Fruit fly (Drosophila melanogaster) whole organism, embryonic: Measurements from ENCODE around the gene Esyt2.
A peak's percentile ranks its signal among the peaks of the same experiment; 100 is the strongest.

Source experiments
- Antp ChIP-seq: fragments of 200-800 bp; sonication (Bioruptor generic); optimal IDR thresholded peaks from 3 replicates; lab custom pipeline; 2016; ENCODE audit warnings: missing biosample characterization, missing genetic modification characterization
- CG11247 ChIP-seq: fragments of 200-800 bp; sonication (Bioruptor generic); IDR thresholded peaks from 2 replicates; pipeline ENCODE4 v1.3.6; 2022; ENCODE audit warnings: missing biosample characterization, missing genetic modification characterization
- CG12071 ChIP-seq: fragments of 200-800 bp; sonication (Bioruptor generic); optimal IDR thresholded peaks from 3 replicates; lab custom pipeline; 2018; ENCODE audit warnings: missing biosample characterization, mild to moderate bottlenecking, missing genetic modification characterization
- CG15479 ChIP-seq: fragments of 200-800 bp; sonication (Bioruptor generic); optimal IDR thresholded peaks from 3 replicates; lab custom pipeline; 2019; ENCODE audit warnings: missing biosample characterization, mild to moderate bottlenecking, missing genetic modification characterization, moderate library complexity
- CG17829 ChIP-seq: fragments of 200-800 bp; optimal IDR thresholded peaks from 2 replicates; lab custom pipeline; 2019; ENCODE audit warnings: missing biosample characterization, mild to moderate bottlenecking, missing genetic modification characterization, moderate library complexity
- CG17912 ChIP-seq: fragments of 200-800 bp; sonication (Bioruptor generic); optimal IDR thresholded peaks from 2 replicates; lab custom pipeline; 2018; ENCODE audit warnings: missing biosample characterization, mild to moderate bottlenecking, missing genetic modification characterization
- CG18011 ChIP-seq: fragments of 200-800 bp; sonication (Bioruptor generic); optimal IDR thresholded peaks from 2 replicates; lab custom pipeline; 2017; ENCODE audit warnings: missing biosample characterization, missing genetic modification characterization, mild to moderate bottlenecking, moderate library complexity, missing genotype
- CG31441 ChIP-seq: fragments of 200-800 bp; sonication (Bioruptor generic); IDR thresholded peaks from 2 replicates; pipeline ENCODE4 v1.3.6; 2022; ENCODE audit warnings: missing biosample characterization, missing genetic modification characterization
- CG32772 ChIP-seq: fragments of 200-800 bp; sonication (Bioruptor generic); IDR thresholded peaks from 2 replicates; pipeline ENCODE4 v1.3.6; 2022; ENCODE audit warnings: missing biosample characterization, missing genetic modification characterization
- CG4730 ChIP-seq: fragments of 200-800 bp; sonication (Bioruptor generic); IDR thresholded peaks from 2 replicates; pipeline ENCODE4 v1.3.6; 2022; ENCODE audit warnings: missing biosample characterization, missing genetic modification characterization
- CG6791 ChIP-seq: fragments of 200-800 bp; sonication (Bioruptor generic); IDR thresholded peaks from 3 replicates; pipeline ENCODE4 v1.3.6; 2022; ENCODE audit warnings: missing biosample characterization, missing genetic modification characterization; ENCODE audit not compliant: partially characterized antibody
- CG7271 ChIP-seq: fragments of 200-800 bp; sonication (Bioruptor generic); optimal IDR thresholded peaks from 2 replicates; lab custom pipeline; 2018; ENCODE audit warnings: missing biosample characterization, mild to moderate bottlenecking, missing genetic modification characterization, moderate library complexity
- CG7357 ChIP-seq: fragments of 200-800 bp; sonication (Bioruptor generic); IDR thresholded peaks from 3 replicates; pipeline ENCODE4 v1.3.6; 2022; ENCODE audit warnings: missing biosample characterization, missing genetic modification characterization
- CG8765 ChIP-seq: fragments of 200-800 bp; sonication (Bioruptor generic); IDR thresholded peaks from 2 replicates; pipeline ENCODE4 v1.3.6; 2022; ENCODE audit warnings: missing biosample characterization, missing genetic modification characterization
- CoRest ChIP-seq: fragments of 200-800 bp; sonication (Bioruptor generic); optimal IDR thresholded peaks from 3 replicates; lab custom pipeline; 2018; ENCODE audit warnings: missing biosample characterization, mild to moderate bottlenecking, missing genetic modification characterization, moderate library complexity
- D19B ChIP-seq: fragments of 200-800 bp; sonication (Bioruptor generic); optimal IDR thresholded peaks from 2 replicates; lab custom pipeline; 2017; ENCODE audit warnings: missing biosample characterization, mild to moderate bottlenecking, missing genetic modification characterization
- Dll ChIP-seq: fragments of 200-800 bp; sonication (Bioruptor generic); IDR thresholded peaks from 4 replicates; pipeline ENCODE4 v1.3.6; 2022; ENCODE audit warnings: missing biosample characterization, missing genetic modification characterization; ENCODE audit not compliant: partially characterized antibody
- Dp ChIP-seq: fragments of 200-800 bp; sonication (Bioruptor generic); optimal IDR thresholded peaks from 2 replicates; lab custom pipeline; 2018; ENCODE audit warnings: missing biosample characterization, mild to moderate bottlenecking, missing genetic modification characterization, moderate library complexity
- H15 ChIP-seq: fragments of 200-800 bp; sonication (Bioruptor generic); IDR thresholded peaks from 3 replicates; pipeline ENCODE4 v1.3.6; 2022; ENCODE audit warnings: missing biosample characterization, missing genetic modification characterization
- H2.0 ChIP-seq: fragments of 200-800 bp; sonication (Bioruptor generic); IDR thresholded peaks from 2 replicates; pipeline ENCODE4 v1.3.6; 2022; ENCODE audit warnings: missing biosample characterization, missing genetic modification characterization
- MTF-1 ChIP-seq: fragments of 200-800 bp; sonication (Bioruptor generic); optimal IDR thresholded peaks from 2 replicates; lab custom pipeline; 2018; ENCODE audit warnings: missing biosample characterization, mild to moderate bottlenecking, missing genetic modification characterization, borderline replicate concordance
- Mrtf ChIP-seq: fragments of 200-800 bp; sonication (Bioruptor generic); IDR thresholded peaks from 3 replicates; pipeline ENCODE4 v1.3.6; 2022; ENCODE audit warnings: missing biosample characterization, missing genetic modification characterization
- NfI ChIP-seq: fragments of 200-800 bp; sonication (Bioruptor generic); optimal IDR thresholded peaks from 3 replicates; lab custom pipeline; 2018; ENCODE audit warnings: missing biosample characterization, mild to moderate bottlenecking, missing genetic modification characterization, moderate library complexity
- Oaz ChIP-seq: fragments of 200-800 bp; sonication (Bioruptor generic); IDR thresholded peaks from 2 replicates; pipeline ENCODE4 v1.3.6; 2022; ENCODE audit warnings: missing biosample characterization, missing genetic modification characterization
- Sox100B ChIP-seq: fragments of 200-800 bp; sonication (Bioruptor generic); optimal IDR thresholded peaks from 3 replicates; lab custom pipeline; 2018; ENCODE audit warnings: missing biosample characterization, mild to moderate bottlenecking, missing genetic modification characterization
- Taf1 ChIP-seq: fragments of 200-800 bp; sonication (Bioruptor generic); IDR thresholded peaks from 2 replicates; pipeline ENCODE4 v1.3.6; 2022; ENCODE audit warnings: missing biosample characterization, missing genetic modification characterization
- al ChIP-seq: fragments of 200-800 bp; sonication (Bioruptor generic); IDR thresholded peaks from 2 replicates; pipeline ENCODE4 v1.3.6; 2022; ENCODE audit warnings: missing biosample characterization, missing genetic modification characterization
- br ChIP-seq: fragments of >200 bp; optimal IDR thresholded peaks from 2 replicates; lab custom pipeline; 2017
- chn ChIP-seq: fragments of 200-800 bp; sonication (Bioruptor generic); optimal IDR thresholded peaks from 2 replicates; lab custom pipeline; 2016; ENCODE audit warnings: missing biosample characterization, missing genetic modification characterization
- grau ChIP-seq: fragments of 200-800 bp; optimal IDR thresholded peaks from 3 replicates; lab custom pipeline; 2019; ENCODE audit warnings: missing biosample characterization, mild to moderate bottlenecking, missing genetic modification characterization, moderate library complexity
- hb ChIP-seq: fragments of 200-800 bp; sonication (Bioruptor generic); IDR thresholded peaks from 3 replicates; pipeline ENCODE4 v1.3.6; 2022; ENCODE audit warnings: missing biosample characterization, missing genetic modification characterization; ENCODE audit not compliant: partially characterized antibody
- knrl ChIP-seq: fragments of 200-800 bp; sonication (Bioruptor generic); IDR thresholded peaks from 3 replicates; pipeline ENCODE4 v1.3.6; 2022; ENCODE audit warnings: missing biosample characterization, missing genetic modification characterization; ENCODE audit not compliant: partially characterized antibody
- lbe ChIP-seq: fragments of 200-800 bp; sonication (Bioruptor generic); optimal IDR thresholded peaks from 2 replicates; lab custom pipeline; 2016; ENCODE audit warnings: missing biosample characterization, mild to moderate bottlenecking, missing genetic modification characterization
- luna ChIP-seq: fragments of 200-800 bp; sonication (Bioruptor generic); optimal IDR thresholded peaks from 2 replicates; lab custom pipeline; 2016; ENCODE audit warnings: missing biosample characterization, missing genetic modification characterization
- maf-S ChIP-seq: fragments of 200-800 bp; sonication (Bioruptor generic); optimal IDR thresholded peaks from 2 replicates; lab custom pipeline; 2016; ENCODE audit warnings: missing biosample characterization, missing genetic modification characterization
- odd ChIP-seq: fragments of 200-800 bp; sonication (Bioruptor generic); optimal IDR thresholded peaks from 2 replicates; lab custom pipeline; 2017; ENCODE audit warnings: missing biosample characterization, mild to moderate bottlenecking, missing genetic modification characterization
- pros ChIP-seq: fragments of 200-800 bp; sonication (Bioruptor generic); optimal IDR thresholded peaks from 3 replicates; lab custom pipeline; 2019; ENCODE audit warnings: missing biosample characterization, mild to moderate bottlenecking, missing genetic modification characterization, moderate library complexity
- pum ChIP-seq: fragments of 200-800 bp; sonication (Bioruptor generic); optimal IDR thresholded peaks from 2 replicates; lab custom pipeline; 2016; ENCODE audit warnings: missing biosample characterization, missing genetic modification characterization
- pzg ChIP-seq: fragments of 200-800 bp; sonication (Bioruptor generic); optimal IDR thresholded peaks from 3 replicates; lab custom pipeline; 2018; ENCODE audit warnings: missing biosample characterization, mild to moderate bottlenecking, missing genetic modification characterization, moderate library complexity
- ro ChIP-seq: fragments of 200-800 bp; sonication (Bioruptor generic); IDR thresholded peaks from 2 replicates; pipeline ENCODE4 v1.3.6; 2022; ENCODE audit warnings: missing biosample characterization, missing genetic modification characterization
- row ChIP-seq: fragments of 200-800 bp; sonication (Bioruptor generic); IDR thresholded peaks from 3 replicates; pipeline ENCODE4 v1.3.6; 2022; ENCODE audit warnings: missing biosample characterization, missing genetic modification characterization
- seq ChIP-seq: fragments of 200-800 bp; sonication (Bioruptor generic); IDR thresholded peaks from 2 replicates; pipeline ENCODE4 v1.3.6; 2022; ENCODE audit warnings: missing biosample characterization, missing genetic modification characterization
- tll ChIP-seq, 2 experiments: fragments of 200-800 bp in 1 of 2; fragments of >200 bp in 1 of 2; sonication (Bioruptor generic) in 1 of 2; optimal IDR thresholded peaks; 2 replicates each; lab custom pipeline; 2017 to 2019; ENCODE audit warnings: missing biosample characterization in 2 of 2, missing genetic modification characterization in 2 of 2, mild to moderate bottlenecking in 1 of 2, moderate library complexity in 1 of 2
- tna ChIP-seq: fragments of 200-800 bp; sonication (Bioruptor generic); IDR thresholded peaks from 2 replicates; pipeline ENCODE4 v1.3.6; 2022; ENCODE audit warnings: missing biosample characterization, missing genetic modification characterization; ENCODE audit not compliant: partially characterized antibody
- trh ChIP-seq: fragments of 200-800 bp; sonication (Bioruptor generic); optimal IDR thresholded peaks from 2 replicates; lab custom pipeline; 2016; ENCODE audit warnings: missing biosample characterization, missing genetic modification characterization
- tx ChIP-seq: fragments of 200-800 bp; sonication (Bioruptor generic); optimal IDR thresholded peaks from 2 replicates; lab custom pipeline; 2016; ENCODE audit warnings: missing biosample characterization, missing genetic modification characterization
- usp ChIP-seq: fragments of >200 bp; optimal IDR thresholded peaks from 2 replicates; lab custom pipeline; 2017; ENCODE audit warnings: missing biosample characterization, missing genetic modification characterization
- vfl ChIP-seq: fragments of 200-800 bp; sonication (Bioruptor generic); optimal IDR thresholded peaks from 2 replicates; lab custom pipeline; 2016; ENCODE audit warnings: missing biosample characterization, missing genetic modification characterization
- zen ChIP-seq: fragments of 200-800 bp; sonication (Bioruptor generic); optimal IDR thresholded peaks from 3 replicates; lab custom pipeline; 2018; ENCODE audit warnings: missing biosample characterization, mild to moderate bottlenecking, missing genetic modification characterization, moderate library complexity
- zfh1 ChIP-seq: fragments of 200-800 bp; sonication (Bioruptor generic); IDR thresholded peaks from 3 replicates; pipeline ENCODE4 v1.3.6; 2022; ENCODE audit warnings: missing biosample characterization, missing genetic modification characterization

Gene Esyt2

dm6 chr3R:24543676-24544277, 742 bp upstream of the Esyt2 start, which contains the start of gene Cftr (continued):
- TF ChIP-seq grau (tag; lab: Kevin White, UChicago), result no peak
- TF ChIP-seq CoRest (tag; lab: Kevin White, UChicago), result peak; percentile 21
- peak; percentile 77 for TF ChIP-seq CG12071 (GFP tag; lab: Kevin White, UChicago)
- no peak for TF ChIP-seq CG6791 (GFP tag; lab: Robert Waterston, UW)
- TF ChIP-seq CG4730 (GFP tag; lab: Robert Waterston, UW), result no peak
- peak; percentile 46 for TF ChIP-seq CG11247
- TF ChIP-seq tna (GFP tag; lab: Robert Waterston, UW), result peak; percentile 41; the same call in 1 of the 2 replicates
- no peak for TF ChIP-seq D19B (GFP tag; lab: Kevin White, UChicago)
- TF ChIP-seq CG31441 (GFP tag; lab: Robert Waterston, UW), result peak; percentile 22; the same call in 1 of the 2 replicates
- peak; percentile 53 for TF ChIP-seq vfl
- TF ChIP-seq Mrtf (GFP tag; lab: Robert Waterston, UW), result peak; percentile 39; the same call in 2 of the 3 replicates
- TF ChIP-seq row (GFP tag; lab: Robert Waterston, UW), result peak; percentile 43
- TF ChIP-seq knrl (GFP tag; lab: Robert Waterston, UW), result 0 out of 3 replicates have a peak, but pooled peaks have one; percentile 18
- TF ChIP-seq al (GFP tag; lab: Robert Waterston, UW), result peak; percentile 18; the same call in 1 of the 2 replicates
- TF ChIP-seq Dp, result peak; percentile 51
- TF ChIP-seq CG15479, result no peak
- TF ChIP-seq Oaz (GFP tag; lab: Robert Waterston, UW), result no peak
- TF ChIP-seq zfh1, result no peak
- TF ChIP-seq seq, result no peak
- TF ChIP-seq CG17829 (tag; lab: Kevin White, UChicago), result no peak
- no peak for TF ChIP-seq pros (GFP tag; lab: Kevin White, UChicago)
- no peak for TF ChIP-seq ro (GFP tag; lab: Robert Waterston, UW)
- TF ChIP-seq pum (GFP tag; lab: Kevin White, UChicago), result peak; percentile 13
- no peak for TF ChIP-seq CG17912 (GFP tag; lab: Kevin White, UChicago)
- TF ChIP-seq CG32772 (GFP tag; lab: Robert Waterston, UW), result no peak
- no peak for TF ChIP-seq br (lab: Kevin White, UChicago)
- peak; percentile 70 for TF ChIP-seq MTF-1 (GFP tag; lab: Kevin White, UChicago)
- peak; percentile 52; the same call in 1 of the 2 replicates for TF ChIP-seq Taf1 (GFP tag; lab: Robert Waterston, UW)
- 0 out of 3 replicates have a peak, but pooled peaks have one; percentile 23 for TF ChIP-seq hb (GFP tag; lab: Robert Waterston, UW)
- peak; percentile 27 for TF ChIP-seq luna (GFP tag; lab: Kevin White, UChicago)
- no peak for TF ChIP-seq CG7271 (tag; lab: Kevin White, UChicago)
- TF ChIP-seq odd (GFP tag; lab: Kevin White, UChicago), result peak; percentile 16
- TF ChIP-seq maf-S, result peak; percentile 36
- TF ChIP-seq zen (tag; lab: Kevin White, UChicago), result no peak
- no peak for TF ChIP-seq CG18011 (GFP tag; lab: Kevin White, UChicago)
- TF ChIP-seq tll (GFP tag; optimal IDR thresholded peaks at IDR 0.05; lab: Kevin White, UChicago), result no peak
- no peak for TF ChIP-seq H2.0 (GFP tag; lab: Robert Waterston, UW)
- peak; percentile 66 for TF ChIP-seq Antp (GFP tag; lab: Kevin White, UChicago)
- TF ChIP-seq CG7357, result no peak
- peak; percentile 57 for TF ChIP-seq NfI (GFP tag; lab: Kevin White, UChicago)
- TF ChIP-seq usp (GFP tag; lab: Kevin White, UChicago), result no peak
- no peak for TF ChIP-seq trh
- TF ChIP-seq tx (GFP tag; lab: Kevin White, UChicago), result peak; percentile 7
- TF ChIP-seq pzg, result peak; percentile 72
- peak; percentile 57; the same call in 2 of the 3 replicates for TF ChIP-seq H15 (GFP tag; lab: Robert Waterston, UW)
- no peak for TF ChIP-seq Sox100B
- TF ChIP-seq chn, result peak; percentile 31
- 0 out of 4 replicates have a peak, but pooled peaks have one; percentile 30 for TF ChIP-seq Dll (GFP tag; lab: Robert Waterston, UW)
- TF ChIP-seq lbe (GFP tag; lab: Kevin White, UChicago), result peak; percentile 78
- TF ChIP-seq CG8765 (GFP tag; lab: Robert Waterston, UW), result no peak
